Worm (Caenorhabditis elegans) whole organism, mixed stage, embryonic: Measurements from ENCODE around the gene C18B10.6.
"Not testable (repeated sequence)": the region's sequence is repeated elsewhere in the genome, so short reads cannot be mapped to it uniquely, and the experiment has no call there.

Experiments used
- elt-3 ChIP-seq: fragments of 150-350 bp; optimal IDR thresholded peaks from 2 replicates; lab custom pipeline; 2014; ENCODE audit warnings: missing biosample characterization, missing genetic modification characterization
- nhr-2 ChIP-seq: fragments of 150-350 bp; optimal IDR thresholded peaks from 2 replicates; lab custom pipeline; 2014; ENCODE audit warnings: missing biosample characterization, missing genetic modification characterization

- TF ChIP-seq nhr-2, elt-3 (tag; lab: Kevin White, UChicago): not testable (repeated sequence)
Measured at ce11 chrV:7511465-7511864, 30.6 kb upstream of the C18B10.6 start, which contains the start of gene nhr-171.
